Fruit fly (Drosophila melanogaster) S2 (cell line): ENCODE measurements around the gene Lip2.

Experiments used
- CG8478 ChIP-seq: fragments of >200 bp; optimal IDR thresholded peaks from 2 replicates; lab custom pipeline; 2018
- CTCF ChIP-seq, 2 experiments: fragments of >200 bp; optimal IDR thresholded peaks; 2 replicates each; lab custom pipeline; 2018

- no peak for TF ChIP-seq CG8478 (lab: Kevin White, UChicago)
- no peak for TF ChIP-seq CTCF (optimal IDR thresholded peaks at IDR 0.05; lab: Kevin White, UChicago)
Measured at dm6 chr2L:10750915-10751612, 41.8 kb upstream of the Lip2 start.
